Fruit fly (Drosophila melanogaster): ENCODE data around the gene BBS5.
A peak's percentile ranks its signal among the peaks of the same experiment; 100 is the strongest.

BBS5 gene

dm6 chr3R:4804126-4804649 lies 11.9 kb upstream of the BBS5 start (continued):
- TF ChIP-seq crc (GFP tag; optimal IDR thresholded peaks at IDR 0.05) (no peak), ap (GFP tag; IDR thresholded peaks at IDR 0.05) (no peak), so (GFP tag; IDR thresholded peaks at IDR 0.05) (no peak), CG10431 (GFP tag; optimal IDR thresholded peaks at IDR 0.05) (no peak), CG31224 (GFP tag; IDR thresholded peaks at IDR 0.05) (no peak), CG15269 (tag; optimal IDR thresholded peaks at IDR 0.05) (peak; percentile 30), zfh2 (GFP tag; optimal IDR thresholded peaks at IDR 0.05) (no peak), Ptx1 (GFP tag; IDR thresholded peaks at IDR 0.05) (0 out of 2 replicates have a peak, but pooled peaks have one; percentile 39), hbn (GFP tag; IDR thresholded peaks at IDR 0.05; ENCODE audit: partially characterized antibody) (no peak), Sox102F (GFP tag; optimal IDR thresholded peaks at IDR 0.05) (no peak), CG6765 (GFP tag; optimal IDR thresholded peaks at IDR 0.05) (no peak), CG34376 (GFP tag; optimal IDR thresholded peaks at IDR 0.05) (no peak), CG7987 (GFP tag; optimal IDR thresholded peaks at IDR 0.05) (no peak), slou (GFP tag; optimal IDR thresholded peaks at IDR 0.05) (no peak), CG8089 (GFP tag; optimal IDR thresholded peaks at IDR 0.05) (no peak), luna (GFP tag; optimal IDR thresholded peaks at IDR 0.05) (no peak), croc (GFP tag; conservative IDR thresholded peaks at IDR 0.05) (no peak), Ada2b (GFP tag; IDR thresholded peaks at IDR 0.05) (no peak), Drgx (GFP tag; IDR thresholded peaks at IDR 0.05) (no peak), CG1647 (GFP tag; optimal IDR thresholded peaks at IDR 0.05) (no peak), dmrt11E (tag; optimal IDR thresholded peaks at IDR 0.05) (no peak), Doc3 (GFP tag; IDR thresholded peaks at IDR 0.05; ENCODE audit: partially characterized antibody) (peak; percentile 44; the same call in 1 of the 3 replicates), CG9215 (GFP tag; IDR thresholded peaks at IDR 0.05) (no peak), bcd (GFP tag; optimal IDR thresholded peaks at IDR 0.05) (no peak), Abd-B (GFP tag; optimal IDR thresholded peaks at IDR 0.05) (no peak), fd96Cb (tag; optimal IDR thresholded peaks at IDR 0.05) (no peak), dm (GFP tag; optimal IDR thresholded peaks at IDR 0.05) (no peak), CG30431 (GFP tag; optimal IDR thresholded peaks at IDR 0.05) (no peak), jigr1 (GFP tag; IDR thresholded peaks at IDR 0.05) (no peak), CG13424 (tag; optimal IDR thresholded peaks at IDR 0.05) (peak; percentile 20), CG8924 (tag; optimal IDR thresholded peaks at IDR 0.05) (no peak), Dad (GFP tag; optimal IDR thresholded peaks at IDR 0.05) (no peak), Dip2 (GFP tag; IDR thresholded peaks at IDR 0.05) (no peak), Mrtf (GFP tag; IDR thresholded peaks at IDR 0.05) (no peak), CG4404 (GFP tag; IDR thresholded peaks at IDR 0.05) (no peak), CG12299 (tag; optimal IDR thresholded peaks at IDR 0.05) (no peak), CG9817 (tag; optimal IDR thresholded peaks at IDR 0.05) (peak; percentile 39), H2.0 (GFP tag; IDR thresholded peaks at IDR 0.05) (peak; percentile 27; the same call in 1 of the 2 replicates), CG6791 (GFP tag; IDR thresholded peaks at IDR 0.05; ENCODE audit: partially characterized antibody) (no peak), CG7372 (GFP tag; IDR thresholded peaks at IDR 0.05) (no peak), sens (GFP tag) (peak; percentile 68), CG18262 (tag; optimal IDR thresholded peaks at IDR 0.05) (peak; percentile 23), jumu (GFP tag; optimal IDR thresholded peaks at IDR 0.05) (no peak), CG12769 (tag; optimal IDR thresholded peaks at IDR 0.05) (peak; percentile 62), CG11696 (GFP tag; IDR thresholded peaks at IDR 0.05) (no peak), CG4328 (GFP tag; optimal IDR thresholded peaks at IDR 0.05) (no peak), CG7357 (GFP tag; IDR thresholded peaks at IDR 0.05) (0 out of 3 replicates have a peak, but pooled peaks have one; percentile 17), CG2875 (GFP tag; optimal IDR thresholded peaks at IDR 0.05) (no peak), CG4854 (GFP tag; optimal IDR thresholded peaks at IDR 0.05) (no peak), wek (GFP tag; optimal IDR thresholded peaks at IDR 0.05) (no peak), CG9797 (GFP tag; optimal IDR thresholded peaks at IDR 0.05) (no peak), CG3838 (GFP tag; optimal IDR thresholded peaks at IDR 0.05) (no peak)
